Worm (Caenorhabditis elegans): ENCODE results near the gene bigr-1.
A peak's percentile ranks its signal among the peaks of the same experiment; 100 is the strongest.

The bigr-1 gene

DNA sequence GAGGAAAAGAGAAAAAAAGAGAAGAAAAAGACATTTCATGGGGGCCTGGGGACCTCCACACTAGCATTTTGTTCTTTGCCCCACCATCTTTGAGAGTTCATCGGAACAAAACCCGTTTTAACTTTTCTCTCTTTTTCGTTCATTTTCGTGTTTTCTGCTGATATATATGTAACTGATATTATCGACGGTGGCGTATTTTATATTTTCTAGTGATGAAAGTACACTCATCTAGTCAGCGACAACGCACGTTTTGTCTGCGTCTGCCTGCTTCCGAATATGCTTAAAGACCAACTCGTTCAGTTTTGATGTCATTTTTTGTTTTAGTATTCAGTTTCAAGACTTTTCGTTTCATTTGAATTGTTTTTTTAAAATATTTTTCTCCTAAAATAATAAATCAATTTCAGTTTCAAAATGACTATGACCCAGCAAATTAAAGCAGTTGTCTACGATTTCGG lies at the start of gene bigr-1:
bigr-1 (plus strand) TSS at position 405 of the 455 bp plus-strand sequence.
- TF ChIP-seq W03F9.2 (tag; optimal IDR thresholded peaks at IDR 0.05) (no peak), him-1 (tag; optimal IDR thresholded peaks at IDR 0.05) (no peak), dao-5 (tag; optimal IDR thresholded peaks at IDR 0.05) (no peak)

DNA sequence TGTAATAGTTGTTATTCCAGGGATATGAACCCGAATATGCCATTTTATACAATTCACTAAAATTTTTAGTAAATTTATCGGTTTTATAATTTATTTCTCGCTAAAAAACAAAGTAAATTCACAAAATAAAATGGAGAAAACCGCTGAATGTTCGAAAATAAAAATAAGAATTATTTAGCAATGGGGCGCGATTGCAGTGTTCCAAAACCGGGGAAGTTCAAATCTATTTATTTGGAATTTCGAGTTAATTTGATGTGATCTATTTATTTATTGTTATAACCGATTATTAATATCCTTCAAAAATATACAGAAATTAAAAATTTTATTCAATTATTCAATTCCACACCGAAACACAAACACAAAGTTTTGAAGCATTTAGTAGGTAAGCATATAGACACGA lies 48.9 kb upstream of the bigr-1 start, which contains the start of gene F40F8.11:
F40F8.11 (minus strand) TSS at position 49 of the 400 bp plus-strand sequence.
- TF ChIP-seq him-1 (tag; optimal IDR thresholded peaks at IDR 0.05) (no peak), W03F9.2 (tag; optimal IDR thresholded peaks at IDR 0.05) (peak; percentile 4), dao-5 (tag; optimal IDR thresholded peaks at IDR 0.05) (no peak)

- TF ChIP-seq dao-5 (tag; optimal IDR thresholded peaks at IDR 0.05) (no peak), W03F9.2 (tag; optimal IDR thresholded peaks at IDR 0.05) (no peak), him-1 (tag; optimal IDR thresholded peaks at IDR 0.05) (no peak)
Measured at ce11 chrII:11134828-11135227, 46.6 kb upstream of the bigr-1 start, which contains the start of gene F40F8.5. Gene F40F8.5, minus strand, starts transcription at chrII:11134928.

DNA sequence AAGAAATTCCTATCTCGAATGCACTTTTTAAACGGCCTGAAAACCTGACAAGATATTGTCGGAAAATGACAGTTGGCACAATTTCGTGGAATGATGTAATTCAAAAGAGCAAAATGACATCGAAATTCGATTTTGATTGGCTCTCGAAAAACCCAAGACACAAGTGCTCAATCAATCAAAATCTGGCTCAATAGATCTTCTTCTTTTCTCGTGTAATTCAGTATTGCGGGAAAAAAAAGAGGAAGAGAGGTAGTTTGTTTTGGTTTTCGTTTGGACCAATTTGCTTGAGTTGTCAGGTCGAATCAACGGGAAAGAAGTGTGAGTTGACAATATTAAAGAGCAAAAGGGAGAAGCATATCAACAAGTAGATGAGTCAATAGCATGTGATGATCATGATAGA lies 45.7 kb upstream of the bigr-1 start:
- no peak for TF ChIP-seq W03F9.2 (tag; optimal IDR thresholded peaks at IDR 0.05)
- no peak for TF ChIP-seq dao-5 (tag; optimal IDR thresholded peaks at IDR 0.05)
- TF ChIP-seq him-1 (tag; optimal IDR thresholded peaks at IDR 0.05): no peak

ce11 chrII:11140140-11140539 lies 41.3 kb upstream of the bigr-1 start, which contains the start of gene F40F8.4:
Gene F40F8.4, minus strand, starts transcription at chrII:11140240.
- no peak for TF ChIP-seq W03F9.2 (tag; optimal IDR thresholded peaks at IDR 0.05)
- no peak for TF ChIP-seq him-1 (tag; optimal IDR thresholded peaks at IDR 0.05)
- TF ChIP-seq dao-5 (tag; optimal IDR thresholded peaks at IDR 0.05): no peak

DNA sequence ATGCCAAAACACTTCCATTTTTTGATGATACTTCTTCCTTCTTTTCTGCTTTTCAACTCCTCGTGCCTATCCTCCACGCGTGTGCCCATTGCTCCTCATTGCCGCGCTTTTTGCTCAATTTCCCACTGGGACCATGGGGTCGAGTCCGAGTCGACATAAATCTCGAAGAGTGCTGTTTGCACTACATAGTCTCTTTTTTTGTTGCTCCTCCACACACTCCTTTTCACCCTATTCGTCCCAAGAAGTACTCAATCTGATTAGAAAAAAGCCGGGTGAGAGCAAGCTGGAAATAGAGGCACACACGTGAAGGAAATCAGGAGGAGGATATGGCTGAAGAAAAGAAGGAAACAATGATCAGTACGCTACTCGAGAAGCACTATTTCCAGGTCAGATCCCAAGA lies 38.9 kb upstream of the bigr-1 start, which contains the start of gene arrd-6:
arrd-6 (plus strand) TSS at position 169 of the 400 bp plus-strand sequence.
- TF ChIP-seq W03F9.2 (tag; optimal IDR thresholded peaks at IDR 0.05): no peak
- no peak for TF ChIP-seq dao-5 (tag; optimal IDR thresholded peaks at IDR 0.05)
- no peak for TF ChIP-seq him-1 (tag; optimal IDR thresholded peaks at IDR 0.05)

DNA sequence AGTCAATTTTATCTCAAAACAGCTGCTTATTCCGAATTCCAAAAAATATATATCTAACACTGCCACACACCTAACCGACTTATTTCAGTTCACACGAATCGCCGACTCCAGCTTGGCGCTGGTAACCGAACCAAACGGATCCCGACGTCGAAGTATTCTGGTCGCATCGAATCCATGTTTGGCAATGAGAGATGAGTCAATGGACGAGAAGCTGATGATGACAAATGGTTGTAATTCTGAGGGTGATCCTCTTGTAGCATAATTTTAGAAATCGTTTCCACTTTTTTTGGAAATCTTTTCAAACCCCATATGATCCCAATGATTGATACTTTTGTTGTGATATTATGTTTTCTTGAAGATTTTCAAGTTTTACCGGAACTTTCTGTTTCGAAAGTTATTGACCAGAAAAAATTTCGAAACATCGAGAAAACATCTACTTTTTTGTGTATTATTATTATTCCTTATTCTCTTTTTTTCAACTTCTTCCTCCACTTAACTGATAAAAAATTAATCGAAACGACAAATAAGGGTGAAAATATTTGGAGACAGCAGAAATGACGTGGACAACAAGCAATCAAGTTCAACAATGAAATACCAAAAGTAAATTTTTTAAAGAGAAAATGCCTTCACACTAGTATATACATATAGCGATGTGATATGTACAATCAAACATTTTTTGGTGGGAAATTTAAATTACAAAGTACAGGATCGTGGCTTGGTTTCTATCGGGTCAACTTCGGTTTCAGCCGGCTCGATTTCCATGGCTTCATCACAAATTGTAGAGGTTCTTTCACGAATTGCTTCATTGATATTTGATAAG lies 31.4 kb upstream of the bigr-1 start:
- no peak for TF ChIP-seq him-1 (tag; optimal IDR thresholded peaks at IDR 0.05)
- TF ChIP-seq dao-5 (tag; optimal IDR thresholded peaks at IDR 0.05): no peak
- TF ChIP-seq W03F9.2 (tag; optimal IDR thresholded peaks at IDR 0.05): no peak

DNA sequence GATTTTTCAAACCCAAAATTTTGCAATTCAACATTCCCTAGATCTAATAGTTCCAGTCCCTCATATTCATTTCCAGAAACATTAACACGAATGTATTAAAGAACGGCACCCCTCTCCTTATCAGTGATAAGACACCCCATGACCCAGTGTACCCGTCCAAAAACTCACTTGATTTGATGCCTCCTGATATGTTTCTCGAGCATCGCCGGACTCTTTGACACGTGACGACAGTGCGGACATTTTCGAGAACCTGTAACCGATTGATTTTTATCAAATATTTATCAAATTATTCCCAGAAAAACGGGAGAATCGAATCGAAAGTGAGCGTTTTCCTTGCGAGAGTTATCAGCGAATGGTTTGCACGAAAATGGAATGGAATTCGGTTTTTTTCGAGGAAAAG lies 30.5 kb upstream of the bigr-1 start:
- TF ChIP-seq W03F9.2 (tag; optimal IDR thresholded peaks at IDR 0.05): no peak
- no peak for TF ChIP-seq dao-5 (tag; optimal IDR thresholded peaks at IDR 0.05)
- TF ChIP-seq him-1 (tag; optimal IDR thresholded peaks at IDR 0.05): no peak

- TF ChIP-seq him-1 (tag; optimal IDR thresholded peaks at IDR 0.05) (no peak), dao-5 (tag; optimal IDR thresholded peaks at IDR 0.05) (no peak), W03F9.2 (tag; optimal IDR thresholded peaks at IDR 0.05) (no peak)
Measured at ce11 chrII:11152495-11152894, 29.0 kb upstream of the bigr-1 start, which contains the start of gene pqm-1. Gene pqm-1, minus strand, starts transcription at chrII:11152595.

DNA sequence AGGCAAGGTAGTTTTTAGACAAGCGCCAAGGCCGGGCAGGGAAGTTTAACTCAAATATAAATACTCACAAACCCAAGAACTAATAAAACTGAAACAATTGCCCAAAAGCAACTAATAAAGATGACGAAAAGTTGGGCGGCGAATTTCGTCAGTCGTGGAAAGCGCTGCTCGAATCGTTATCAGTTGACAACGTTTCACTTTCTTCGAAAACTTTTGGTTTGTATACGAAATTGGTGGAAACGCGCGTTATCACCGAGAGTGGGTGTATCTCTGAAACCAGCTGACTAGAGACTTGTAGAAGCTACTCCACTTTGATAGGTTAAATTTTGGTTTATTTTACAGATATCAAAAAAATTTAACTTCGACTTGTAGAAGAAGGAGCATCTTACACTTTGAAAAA lies 28.4 kb upstream of the bigr-1 start:
- no peak for TF ChIP-seq dao-5 (tag; optimal IDR thresholded peaks at IDR 0.05)

- TF ChIP-seq dao-5 (tag; optimal IDR thresholded peaks at IDR 0.05): no peak
- TF ChIP-seq him-1 (tag; optimal IDR thresholded peaks at IDR 0.05): no peak
- no peak for TF ChIP-seq W03F9.2 (tag; optimal IDR thresholded peaks at IDR 0.05)
Measured at ce11 chrII:11153800-11154199, 27.7 kb upstream of the bigr-1 start.

DNA sequence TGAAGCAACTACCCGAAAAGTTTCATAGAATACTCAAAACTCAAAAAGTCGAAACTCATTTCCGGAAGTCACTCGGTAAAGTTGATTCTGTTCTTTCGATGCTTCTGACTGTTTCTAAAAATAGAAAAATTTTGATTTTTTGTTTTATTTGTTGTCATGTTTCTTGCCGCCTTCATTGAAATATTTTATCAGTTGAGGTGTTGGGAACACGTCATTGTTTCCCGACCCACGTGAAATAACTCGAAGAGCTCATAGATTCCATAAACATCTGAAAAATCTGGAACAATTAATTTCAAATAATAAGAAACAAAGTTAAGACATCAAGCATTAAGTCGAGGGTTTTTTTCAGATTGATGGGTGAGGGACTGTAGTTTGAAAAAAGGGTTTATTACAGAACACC lies 26.5 kb upstream of the bigr-1 start:
- TF ChIP-seq W03F9.2 (tag; optimal IDR thresholded peaks at IDR 0.05) (no peak), dao-5 (tag; optimal IDR thresholded peaks at IDR 0.05) (no peak), him-1 (tag; optimal IDR thresholded peaks at IDR 0.05) (no peak)

DNA sequence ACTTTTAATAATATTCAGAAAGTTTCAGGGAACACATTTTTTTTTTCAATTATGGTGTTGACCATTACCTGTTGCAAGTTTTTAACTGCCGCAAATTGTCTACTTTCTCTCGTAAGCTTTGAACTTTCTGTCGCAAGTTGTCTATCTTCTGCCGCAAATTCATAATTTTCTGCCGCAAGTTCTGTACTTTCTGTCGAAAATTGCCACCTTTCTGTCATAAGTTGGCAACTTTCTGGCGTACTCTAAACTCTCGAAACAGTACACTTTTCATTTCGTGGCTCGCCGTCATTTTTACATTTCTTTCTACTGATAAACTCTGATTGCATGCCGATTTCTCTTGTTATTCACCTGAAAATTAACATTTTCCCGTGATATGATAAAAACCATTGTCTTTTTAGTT lies 26.1 kb upstream of the bigr-1 start:
- no peak for TF ChIP-seq him-1 (tag; optimal IDR thresholded peaks at IDR 0.05)
- TF ChIP-seq dao-5 (tag; optimal IDR thresholded peaks at IDR 0.05): no peak
- TF ChIP-seq W03F9.2 (tag; optimal IDR thresholded peaks at IDR 0.05): no peak

ce11 chrII:11156160-11156559 lies 25.3 kb upstream of the bigr-1 start:
- no peak for TF ChIP-seq W03F9.2 (tag; optimal IDR thresholded peaks at IDR 0.05)
- TF ChIP-seq him-1 (tag; optimal IDR thresholded peaks at IDR 0.05): no peak
- TF ChIP-seq dao-5 (tag; optimal IDR thresholded peaks at IDR 0.05): no peak
